Fruit fly (Drosophila melanogaster) whole organism, embryonic: ENCODE results near the gene PIG-Wb.
A peak's percentile ranks its signal among the peaks of the same experiment; 100 is the strongest.

Experiments used
- Antp ChIP-seq: fragments of 200-800 bp; sonication (Bioruptor generic); optimal IDR thresholded peaks from 3 replicates; lab custom pipeline; 2016; ENCODE audit warnings: missing biosample characterization, missing genetic modification characterization
- Bdp1 ChIP-seq: fragments of 200-800 bp; sonication (Bioruptor generic); optimal IDR thresholded peaks from 3 replicates; lab custom pipeline; 2016; ENCODE audit warnings: missing biosample characterization, missing genetic modification characterization
- Blimp-1 ChIP-seq: fragments of 200-800 bp; sonication (Bioruptor generic); optimal IDR thresholded peaks from 3 replicates; lab custom pipeline; 2018; ENCODE audit warnings: missing biosample characterization, missing genetic modification characterization, mild to moderate bottlenecking, moderate library complexity, missing genetic modification reagents
- BtbVII ChIP-seq: fragments of 200-800 bp; sonication (Bioruptor generic); optimal IDR thresholded peaks from 3 replicates; lab custom pipeline; 2017; ENCODE audit warnings: missing biosample characterization, mild to moderate bottlenecking, missing genetic modification characterization
- CG12236 ChIP-seq: fragments of 200-800 bp; sonication (Bioruptor generic); optimal IDR thresholded peaks from 2 replicates; lab custom pipeline; 2016; ENCODE audit warnings: missing biosample characterization, missing genetic modification characterization
- CG14441 ChIP-seq: fragments of 200-800 bp; sonication (Bioruptor generic); IDR thresholded peaks from 2 replicates; pipeline ENCODE4 v1.3.6; 2022; ENCODE audit warnings: missing biosample characterization, missing genetic modification characterization
- CG14710 ChIP-seq: fragments of 200-800 bp; sonication (Bioruptor generic); optimal IDR thresholded peaks from 3 replicates; lab custom pipeline; 2019; ENCODE audit warnings: missing biosample characterization, mild to moderate bottlenecking, missing genetic modification characterization, moderate library complexity
- CG1603 ChIP-seq: fragments of 200-800 bp; sonication (Bioruptor generic); optimal IDR thresholded peaks from 2 replicates; lab custom pipeline; 2019; ENCODE audit warnings: missing biosample characterization, mild to moderate bottlenecking, missing genetic modification characterization, moderate library complexity
- CG16815 ChIP-seq: fragments of 200-800 bp; sonication (Bioruptor generic); optimal IDR thresholded peaks from 3 replicates; lab custom pipeline; 2017; ENCODE audit warnings: missing biosample characterization, mild to moderate bottlenecking, missing genetic modification characterization
- CG17612 ChIP-seq: fragments of 200-800 bp; sonication (Bioruptor generic); IDR thresholded peaks from 2 replicates; pipeline ENCODE4 v1.3.6; 2022; ENCODE audit warnings: missing biosample characterization, missing genetic modification characterization
- CG18599 ChIP-seq: fragments of 200-800 bp; sonication (Bioruptor generic); optimal IDR thresholded peaks from 3 replicates; lab custom pipeline; 2017; ENCODE audit warnings: missing biosample characterization, missing genetic modification characterization, mild to moderate bottlenecking, moderate library complexity, missing genetic modification reagents
- CG31441 ChIP-seq: fragments of 200-800 bp; sonication (Bioruptor generic); IDR thresholded peaks from 2 replicates; pipeline ENCODE4 v1.3.6; 2022; ENCODE audit warnings: missing biosample characterization, missing genetic modification characterization
- CG4328 ChIP-seq: fragments of 200-800 bp; sonication (Bioruptor generic); optimal IDR thresholded peaks from 3 replicates; lab custom pipeline; 2017; ENCODE audit warnings: missing biosample characterization, missing genetic modification reagents, missing genetic modification characterization
- CG4820 ChIP-seq: fragments of 200-800 bp; sonication (Bioruptor generic); optimal IDR thresholded peaks from 3 replicates; lab custom pipeline; 2016; ENCODE audit warnings: missing biosample characterization, missing genetic modification characterization
- CG7556 ChIP-seq: fragments of 200-800 bp; sonication (Bioruptor generic); optimal IDR thresholded peaks from 2 replicates; lab custom pipeline; 2017; ENCODE audit warnings: missing biosample characterization, mild to moderate bottlenecking, missing genetic modification characterization
- CG7839 ChIP-seq: fragments of 200-800 bp; sonication (Bioruptor generic); optimal IDR thresholded peaks from 3 replicates; lab custom pipeline; 2018; ENCODE audit warnings: missing biosample characterization, mild to moderate bottlenecking, missing genetic modification characterization, moderate library complexity
- CG8388 ChIP-seq: fragments of 200-800 bp; sonication (Bioruptor generic); optimal IDR thresholded peaks from 2 replicates; lab custom pipeline; 2019; ENCODE audit warnings: missing biosample characterization, mild to moderate bottlenecking, missing genetic modification characterization, moderate library complexity
- CG8944 ChIP-seq: fragments of 200-800 bp; sonication (Bioruptor generic); optimal IDR thresholded peaks from 3 replicates; lab custom pipeline; 2016; ENCODE audit warnings: missing biosample characterization, missing genetic modification characterization
- Camta ChIP-seq: fragments of 200-800 bp; sonication (Bioruptor generic); optimal IDR thresholded peaks from 2 replicates; lab custom pipeline; 2016; ENCODE audit warnings: missing biosample characterization, missing genetic modification characterization
- CoRest ChIP-seq: fragments of 200-800 bp; sonication (Bioruptor generic); optimal IDR thresholded peaks from 3 replicates; lab custom pipeline; 2018; ENCODE audit warnings: missing biosample characterization, mild to moderate bottlenecking, missing genetic modification characterization, moderate library complexity
- CrebB ChIP-seq: fragments of 200-800 bp; sonication (Bioruptor generic); optimal IDR thresholded peaks from 3 replicates; lab custom pipeline; 2018; ENCODE audit warnings: missing biosample characterization, mild to moderate bottlenecking, missing genetic modification characterization
- Ets65A ChIP-seq: fragments of 200-800 bp; sonication (Bioruptor generic); peaks from one replicate; lab custom pipeline; 2016; ENCODE audit warnings: missing biosample characterization, missing genetic modification characterization
- GATAe ChIP-seq: fragments of 200-800 bp; sonication (Bioruptor generic); conservative IDR thresholded peaks from 2 replicates; pipeline ENCODE4 v1.3.6; 2022; ENCODE audit warnings: missing biosample characterization, missing genetic modification characterization
- Gug ChIP-seq: fragments of 200-800 bp; sonication (Bioruptor generic); IDR thresholded peaks from 4 replicates; pipeline ENCODE4 v1.3.6; 2022; ENCODE audit warnings: missing biosample characterization, missing genetic modification characterization
- Jarid2 ChIP-seq: fragments of 200-800 bp; sonication (Bioruptor generic); optimal IDR thresholded peaks from 3 replicates; lab custom pipeline; 2017; ENCODE audit warnings: mild to moderate bottlenecking, missing biosample characterization, missing genetic modification reagents, missing genetic modification characterization
- PHDP ChIP-seq: fragments of 200-800 bp; sonication (Bioruptor generic); optimal IDR thresholded peaks from 3 replicates; lab custom pipeline; 2018; ENCODE audit warnings: missing biosample characterization, mild to moderate bottlenecking, missing genetic modification characterization, moderate library complexity
- Trl ChIP-seq, 3 experiments: fragments of >200 bp in 2 of 3; fragments of 200-800 bp in 1 of 3; sonication (Bioruptor generic) in 1 of 3; optimal IDR thresholded peaks; 2 replicates in 1 of 3; 3 replicates in 2 of 3; lab custom pipeline; 2016 to 2017; ENCODE audit warnings: missing biosample characterization in 1 of 3, missing genetic modification characterization in 1 of 3
- Vsx1 ChIP-seq: fragments of 200-800 bp; sonication (Bioruptor generic); optimal IDR thresholded peaks from 2 replicates; lab custom pipeline; 2017; ENCODE audit warnings: missing biosample characterization, mild to moderate bottlenecking, missing genetic modification characterization, missing genetic modification reagents
- Xrp1 ChIP-seq: fragments of 200-800 bp; sonication (Bioruptor generic); IDR thresholded peaks from 2 replicates; pipeline ENCODE4 v1.3.6; 2022; ENCODE audit warnings: missing biosample characterization, missing genetic modification characterization
- ase ChIP-seq: fragments of 200-800 bp; sonication (Bioruptor generic); IDR thresholded peaks from 3 replicates; pipeline ENCODE4 v1.3.6; 2022; ENCODE audit warnings: missing biosample characterization, missing genetic modification characterization
- cas ChIP-seq: fragments of 200-800 bp; sonication (Bioruptor generic); IDR thresholded peaks from 2 replicates; pipeline ENCODE4 v1.3.6; 2022; ENCODE audit warnings: missing biosample characterization, missing genetic modification characterization
- dysf ChIP-seq: fragments of 200-800 bp; sonication (Bioruptor generic); IDR thresholded peaks from 3 replicates; pipeline ENCODE4 v1.3.6; 2022; ENCODE audit warnings: missing biosample characterization, missing genetic modification characterization
- ewg ChIP-seq: fragments of 200-800 bp; sonication (Bioruptor generic); optimal IDR thresholded peaks from 3 replicates; lab custom pipeline; 2017; ENCODE audit warnings: mild to moderate bottlenecking, missing biosample characterization, missing genetic modification reagents, missing genetic modification characterization
- gcm ChIP-seq: fragments of 200-800 bp; sonication (Bioruptor generic); optimal IDR thresholded peaks from 2 replicates; lab custom pipeline; 2019; ENCODE audit warnings: missing biosample characterization, mild to moderate bottlenecking, missing genetic modification characterization, moderate library complexity
- gem ChIP-seq: fragments of 200-800 bp; sonication (Bioruptor generic); optimal IDR thresholded peaks from 2 replicates; lab custom pipeline; 2019; ENCODE audit warnings: missing biosample characterization, mild to moderate bottlenecking, missing genetic modification characterization, moderate library complexity
- gt ChIP-seq: fragments of 200-800 bp; sonication (Bioruptor generic); IDR thresholded peaks from 2 replicates; pipeline ENCODE4 v1.3.6; 2022; ENCODE audit warnings: missing biosample characterization, missing genetic modification characterization
- kay ChIP-seq: fragments of 200-800 bp; sonication (Bioruptor generic); optimal IDR thresholded peaks from 2 replicates; lab custom pipeline; 2016; ENCODE audit warnings: missing biosample characterization, missing genetic modification characterization
- lilli ChIP-seq: fragments of 200-800 bp; sonication (Bioruptor generic); optimal IDR thresholded peaks from 3 replicates; lab custom pipeline; 2016; ENCODE audit warnings: missing biosample characterization, missing genetic modification characterization
- lola ChIP-seq, 3 experiments: fragments of >200 bp in 2 of 3; fragments of 200-800 bp in 1 of 3; sonication (Bioruptor generic) in 1 of 3; optimal IDR thresholded peaks; 2 replicates each; lab custom pipeline; 2017 to 2019; ENCODE audit warnings: missing biosample characterization in 3 of 3, missing genetic modification characterization in 3 of 3, mild to moderate bottlenecking in 1 of 3, moderate library complexity in 1 of 3
- nmo ChIP-seq: fragments of 200-800 bp; sonication (Bioruptor generic); optimal IDR thresholded peaks from 2 replicates; lab custom pipeline; 2018; ENCODE audit warnings: missing biosample characterization, mild to moderate bottlenecking, missing genetic modification characterization, moderate library complexity
- org-1 ChIP-seq: fragments of 200-800 bp; sonication (Bioruptor generic); optimal IDR thresholded peaks from 2 replicates; lab custom pipeline; 2017; ENCODE audit warnings: missing biosample characterization, missing genetic modification characterization
- p53 ChIP-seq: fragments of 200-800 bp; sonication (Bioruptor generic); optimal IDR thresholded peaks from 2 replicates; lab custom pipeline; 2016; ENCODE audit warnings: missing biosample characterization, missing genetic modification characterization
- repo ChIP-seq: fragments of 200-800 bp; sonication (Bioruptor generic); optimal IDR thresholded peaks from 2 replicates; lab custom pipeline; 2016; ENCODE audit warnings: missing biosample characterization, missing genetic modification characterization
- seq ChIP-seq: fragments of 200-800 bp; sonication (Bioruptor generic); IDR thresholded peaks from 2 replicates; pipeline ENCODE4 v1.3.6; 2022; ENCODE audit warnings: missing biosample characterization, missing genetic modification characterization
- sqz ChIP-seq: fragments of 200-800 bp; sonication (Bioruptor generic); optimal IDR thresholded peaks from 3 replicates; lab custom pipeline; 2018; ENCODE audit warnings: missing biosample characterization, mild to moderate bottlenecking, missing genetic modification characterization
- tin ChIP-seq: fragments of 200-800 bp; sonication (Bioruptor generic); optimal IDR thresholded peaks from 3 replicates; lab custom pipeline; 2016; ENCODE audit warnings: missing biosample characterization, missing genetic modification characterization
- tio ChIP-seq: fragments of 200-800 bp; sonication (Bioruptor generic); optimal IDR thresholded peaks from 2 replicates; lab custom pipeline; 2017; ENCODE audit warnings: missing biosample characterization, missing genetic modification characterization, inconsistent platforms
- unpg ChIP-seq: fragments of 200-800 bp; sonication (Bioruptor generic); optimal IDR thresholded peaks from 3 replicates; lab custom pipeline; 2018; ENCODE audit warnings: missing biosample characterization, mild to moderate bottlenecking, missing genetic modification characterization, moderate library complexity

Gene PIG-Wb

dm6 chr3L:1690727-1691413 is 47.0 kb downstream of the PIG-Wb start (continued):
- TF ChIP-seq CG8944: peak; percentile 8
- TF ChIP-seq p53 (GFP tag; lab: Kevin White, UChicago): peak; percentile 15
- TF ChIP-seq CG12236 (GFP tag; lab: Kevin White, UChicago): no peak
- peak; percentile 39; the same call in 1 of the 3 replicates for TF ChIP-seq dysf
- TF ChIP-seq CrebB (tag; lab: Kevin White, UChicago): no peak
- TF ChIP-seq Blimp-1 (GFP tag; lab: Kevin White, UChicago): peak; percentile 58
- TF ChIP-seq CG7839: peak; percentile 60
- TF ChIP-seq seq (GFP tag; lab: Robert Waterston, UW): peak; percentile 50; the same call in 1 of the 2 replicates
- TF ChIP-seq CG14710: peak; percentile 44
- peak; percentile 19 for TF ChIP-seq Jarid2
- no peak for TF ChIP-seq repo (GFP tag; lab: Kevin White, UChicago)
- no peak for TF ChIP-seq PHDP (tag; lab: Kevin White, UChicago)
- TF ChIP-seq Gug (GFP tag; lab: Robert Waterston, UW): 0 out of 4 replicates have a peak, but pooled peaks have one; percentile 11
- TF ChIP-seq kay (GFP tag; lab: Kevin White, UChicago): peak; percentile 9
- peak; percentile 50 for TF ChIP-seq gem (tag; lab: Kevin White, UChicago)
- peak; percentile 1 for TF ChIP-seq Camta (GFP tag; lab: Kevin White, UChicago)
- peak; percentile 30; the same call in 1 of the 2 replicates for TF ChIP-seq gt
- TF ChIP-seq GATAe (GFP tag; lab: Robert Waterston, UW): no peak
- peak; percentile 20 for TF ChIP-seq tio (GFP tag; lab: Kevin White, UChicago)
- peak; percentile 23 for TF ChIP-seq CG1603 (tag; lab: Kevin White, UChicago)
- peak; percentile 23 for TF ChIP-seq BtbVII
- peak; percentile 6 for TF ChIP-seq ewg
- peak; percentile 40 for TF ChIP-seq nmo (GFP tag; lab: Kevin White, UChicago)
- peak; percentile 45 for TF ChIP-seq CG18599 (GFP tag; lab: Kevin White, UChicago)
- peak; percentile 75 for TF ChIP-seq Ets65A (GFP tag; lab: Kevin White, UChicago)
- peak; percentile 63; the same call in 1 of the 2 replicates for TF ChIP-seq Xrp1 (GFP tag; lab: Robert Waterston, UW)
- peak; percentile 40 for TF ChIP-seq Antp (GFP tag; lab: Kevin White, UChicago)
- peak; percentile 15; the same call in 1 of the 2 replicates for TF ChIP-seq CG17612 (GFP tag; lab: Robert Waterston, UW)
- peak; percentile 16 for TF ChIP-seq CG8388 (GFP tag; lab: Kevin White, UChicago)
- no peak for TF ChIP-seq gcm
- peak; percentile 51 for TF ChIP-seq CG31441 (GFP tag; lab: Robert Waterston, UW)
- TF ChIP-seq CG7556: peak; percentile 8
- TF ChIP-seq Bdp1 (GFP tag; lab: Kevin White, UChicago): peak; percentile 8
- no peak for TF ChIP-seq cas (GFP tag; lab: Robert Waterston, UW)
- TF ChIP-seq CoRest: peak; percentile 21
- TF ChIP-seq CG4820 (GFP tag; lab: Kevin White, UChicago): peak; percentile 50
- peak; percentile 1 for TF ChIP-seq lilli
- peak in 1 of 3 experiments; percentile 43 for TF ChIP-seq lola (GFP tag; optimal IDR thresholded peaks at IDR 0.05; lab: Kevin White, UChicago)
- peak; percentile 42 for TF ChIP-seq CG4328 (GFP tag; lab: Kevin White, UChicago)
- TF ChIP-seq CG16815: peak; percentile 11
- no peak for TF ChIP-seq Trl (optimal IDR thresholded peaks at IDR 0.05; lab: Kevin White, UChicago)
- no peak for TF ChIP-seq Trl (GFP tag; optimal IDR thresholded peaks at IDR 0.05; lab: Kevin White, UChicago)
- peak; percentile 28 for TF ChIP-seq org-1 (GFP tag; lab: Kevin White, UChicago)
- peak; percentile 20; the same call in 1 of the 3 replicates for TF ChIP-seq ase
- TF ChIP-seq sqz (GFP tag; lab: Kevin White, UChicago): no peak
- TF ChIP-seq CG14441 (GFP tag; lab: Robert Waterston, UW): no peak
- peak; percentile 54 for TF ChIP-seq tin
- TF ChIP-seq unpg (GFP tag; lab: Kevin White, UChicago): no peak
- TF ChIP-seq Vsx1 (GFP tag; lab: Kevin White, UChicago): peak; percentile 46
